Worm (Caenorhabditis elegans): ENCODE measurements around the gene nol-10.
A peak's percentile ranks its signal among the peaks of the same experiment; 100 is the strongest.

The nol-10 gene

ce11 chrIV:7532360-7532759 is 48.0 kb upstream of the nol-10 start, which contains the start of gene R05G6.1:
Gene R05G6.1, plus strand, starts transcription at chrIV:7532660.
- TF ChIP-seq unc-39 (tag; optimal IDR thresholded peaks at IDR 0.05) (no peak), ama-1 (optimal IDR thresholded peaks at IDR 0.05) (no peak), lsy-2 (tag; optimal IDR thresholded peaks at IDR 0.05) (no peak), mbf-1 (tag; optimal IDR thresholded peaks at IDR 0.05) (no peak), elt-3 (tag; optimal IDR thresholded peaks at IDR 0.05) (no peak), nhr-129 (tag; optimal IDR thresholded peaks at IDR 0.05) (no peak), nhr-77 (tag; optimal IDR thresholded peaks at IDR 0.05) (no peak), fos-1 (tag; optimal IDR thresholded peaks at IDR 0.05) (no peak), peb-1 (tag; optimal IDR thresholded peaks at IDR 0.05) (no peak), nhr-11 (tag; optimal IDR thresholded peaks at IDR 0.05) (no peak), gmeb-1 (tag; optimal IDR thresholded peaks at IDR 0.05) (no peak), ztf-11 (tag; optimal IDR thresholded peaks at IDR 0.05) (no peak), snpc-4 (tag; optimal IDR thresholded peaks at IDR 0.05) (no peak), ztf-1 (GFP tag; conservative IDR thresholded peaks at IDR 0.05) (no peak), lin-11 (tag; optimal IDR thresholded peaks at IDR 0.05) (no peak), ceh-16 (tag; optimal IDR thresholded peaks at IDR 0.05) (no peak)

- TF ChIP-seq zag-1 (tag; optimal IDR thresholded peaks at IDR 0.05) (peak; percentile 2), fos-1 (tag; optimal IDR thresholded peaks at IDR 0.05) (no peak)
Observed at ce11 chrIV:7542485-7543001, 37.9 kb upstream of the nol-10 start, which contains the start of gene R05G6.10. Gene R05G6.10, minus strand, starts transcription at chrIV:7542535.

ce11 chrIV:7543662-7544061 is 36.7 kb upstream of the nol-10 start:
- TF ChIP-seq lsy-2 (tag; optimal IDR thresholded peaks at IDR 0.05) (no peak), zag-1 (tag; optimal IDR thresholded peaks at IDR 0.05) (no peak), ztf-1 (GFP tag; conservative IDR thresholded peaks at IDR 0.05) (no peak), nhr-10 (tag; optimal IDR thresholded peaks at IDR 0.05) (no peak), lin-13 (GFP tag; optimal IDR thresholded peaks at IDR 0.05) (no peak), alr-1 (tag; optimal IDR thresholded peaks at IDR 0.05) (no peak), Y55F3AM.14 (GFP tag; optimal IDR thresholded peaks at IDR 0.05) (no peak), elt-1 (tag; optimal IDR thresholded peaks at IDR 0.05) (no peak), egl-27 (tag; optimal IDR thresholded peaks at IDR 0.05) (no peak), mdl-1 (tag; optimal IDR thresholded peaks at IDR 0.05) (no peak), ama-1 (optimal IDR thresholded peaks at IDR 0.05) (no peak), blmp-1 (tag; optimal IDR thresholded peaks at IDR 0.05; ENCODE audit: insufficient read depth) (no peak), ztf-11 (tag; optimal IDR thresholded peaks at IDR 0.05) (no peak), ceh-16 (tag; optimal IDR thresholded peaks at IDR 0.05) (no peak), peb-1 (tag; optimal IDR thresholded peaks at IDR 0.05) (no peak), nhr-23 (tag; optimal IDR thresholded peaks at IDR 0.05) (no peak), sma-3 (GFP tag; optimal IDR thresholded peaks at IDR 0.05) (no peak), R02D3.7 (tag; optimal IDR thresholded peaks at IDR 0.05) (no peak), lin-39 (tag; optimal IDR thresholded peaks at IDR 0.05) (no peak), nhr-237 (tag; optimal IDR thresholded peaks at IDR 0.05) (no peak)

ce11 chrIV:7547843-7548578 is 32.4 kb upstream of the nol-10 start, which contains the start of the genes cdd-2 and oef-1:
Gene cdd-2, minus strand, starts transcription at chrIV:7547893.
Gene oef-1, plus strand, starts transcription at chrIV:7548417.
- TF ChIP-seq nhr-23 (tag; optimal IDR thresholded peaks at IDR 0.05): no peak
- no peak for TF ChIP-seq ceh-16 (tag; optimal IDR thresholded peaks at IDR 0.05)

ce11 chrIV:7549844-7550243 is 30.6 kb upstream of the nol-10 start:
- TF ChIP-seq fos-1 (tag; optimal IDR thresholded peaks at IDR 0.05) (peak; percentile 54), F13H6.1 (tag; optimal IDR thresholded peaks at IDR 0.05) (peak; percentile 19), nhr-129 (tag; optimal IDR thresholded peaks at IDR 0.05) (peak; percentile 60), lsy-2 (tag; optimal IDR thresholded peaks at IDR 0.05) (peak in 1 of 2 experiments; percentile 41), ztf-11 (tag; optimal IDR thresholded peaks at IDR 0.05) (no peak), R02D3.7 (tag; optimal IDR thresholded peaks at IDR 0.05) (no peak), C34F6.9 (tag; optimal IDR thresholded peaks at IDR 0.05) (peak; percentile 28), elt-3 (tag; optimal IDR thresholded peaks at IDR 0.05) (no peak), skn-1 (tag; optimal IDR thresholded peaks at IDR 0.05) (peak; percentile 80)
